Worm (Caenorhabditis elegans) whole organism, young adult: ENCODE measurements around the gene F44E5.17.

Experiments used
- B0035.1 ChIP-seq: sonication (generic microtip); optimal IDR thresholded peaks from 2 replicates; lab custom pipeline; 2016; ENCODE audit warnings: missing genetic modification characterization, mild to moderate bottlenecking, missing compliant biosample characterization, missing genotype, missing genetic modification reagents
- B0336.3 ChIP-seq: fragments of 200-800 bp; sonication (Bioruptor generic); IDR thresholded peaks from 2 replicates; pipeline ENCODE4 v1.3.6; 2022; ENCODE audit warnings: missing genetic modification characterization, missing compliant biosample characterization
- F33H1.4 ChIP-seq: fragments of 200-800 bp; sonication (Bioruptor generic); IDR thresholded peaks from 2 replicates; pipeline ENCODE4 v1.3.6; 2022; ENCODE audit warnings: missing genetic modification reagents, missing genetic modification characterization, missing compliant biosample characterization
- F37B4.10 ChIP-seq: fragments of 200-800 bp; sonication (Bioruptor generic); IDR thresholded peaks from 2 replicates; pipeline ENCODE4 v1.3.6; 2022; ENCODE audit warnings: missing genetic modification characterization, missing compliant biosample characterization
- F57C9.4 ChIP-seq: sonication (generic microtip); optimal IDR thresholded peaks from 2 replicates; lab custom pipeline; 2017; ENCODE audit warnings: mild to moderate bottlenecking, missing genetic modification characterization, missing compliant biosample characterization
- K11D2.4 ChIP-seq: fragments of 200-800 bp; sonication (Bioruptor generic); IDR thresholded peaks from 2 replicates; pipeline ENCODE4 v1.3.6; 2022; ENCODE audit warnings: missing genetic modification reagents, missing genetic modification characterization, missing compliant biosample characterization
- T26A5.8 ChIP-seq: sonication (generic microtip); optimal IDR thresholded peaks from 2 replicates; lab custom pipeline; 2016; ENCODE audit warnings: missing genetic modification characterization, missing compliant biosample characterization
- ZK185.1 ChIP-seq: sonication (generic microtip); optimal IDR thresholded peaks from 2 replicates; lab custom pipeline; 2016; ENCODE audit warnings: mild to moderate bottlenecking, missing genetic modification characterization, missing compliant biosample characterization; ENCODE audit not compliant: poor library complexity, severe bottlenecking
- aptf-3 ChIP-seq: fragments of 200-800 bp; sonication (Bioruptor generic); IDR thresholded peaks from 2 replicates; pipeline ENCODE4 v1.3.6; 2022; ENCODE audit warnings: missing genetic modification characterization, missing compliant biosample characterization
- attf-3 ChIP-seq: fragments of 200-800 bp; sonication (Bioruptor generic); conservative IDR thresholded peaks from 2 replicates; pipeline ENCODE4 v1.3.6; 2022; ENCODE audit warnings: missing genetic modification reagents, missing genetic modification characterization, missing compliant biosample characterization
- attf-6 ChIP-seq: fragments of 200-800 bp; sonication (Bioruptor generic); IDR thresholded peaks from 2 replicates; pipeline ENCODE4 v1.3.6; 2022; ENCODE audit warnings: missing genetic modification reagents, missing genetic modification characterization, missing compliant biosample characterization
- cebp-1 ChIP-seq, 2 experiments: fragments of 200-800 bp in 1 of 2; sonication (Bioruptor generic) in 1 of 2; sonication (generic microtip) in 1 of 2; IDR thresholded peaks in 1 of 2; optimal IDR thresholded peaks in 1 of 2; 2 replicates each; pipeline versions ENCODE4 v1.3.6 to Lab custom; 2017 to 2022; ENCODE audit warnings: missing compliant biosample characterization in 2 of 2, missing genetic modification characterization in 2 of 2, mild to moderate bottlenecking in 1 of 2, missing genetic modification reagents in 1 of 2, moderate library complexity in 1 of 2
- ceh-27 ChIP-seq: fragments of 200-800 bp; sonication (Bioruptor generic); optimal IDR thresholded peaks from 2 replicates; lab custom pipeline; 2018; ENCODE audit warnings: mild to moderate bottlenecking, missing genetic modification characterization, moderate library complexity, missing compliant biosample characterization
- ceh-40 ChIP-seq: fragments of 200-800 bp; sonication (Bioruptor generic); IDR thresholded peaks from 2 replicates; pipeline ENCODE4 v1.3.6; 2022; ENCODE audit warnings: missing genetic modification characterization, missing compliant biosample characterization
- ceh-58 ChIP-seq: fragments of 200-800 bp; sonication (Bioruptor generic); IDR thresholded peaks from 2 replicates; pipeline ENCODE4 v1.3.6; 2022; ENCODE audit warnings: missing genetic modification characterization, missing compliant biosample characterization
- dpl-1 ChIP-seq: fragments of 150-350 bp; optimal IDR thresholded peaks from 2 replicates; lab custom pipeline; 2014; ENCODE audit warnings: missing biosample characterization, missing genetic modification reagents, missing genetic modification characterization
- efl-1 ChIP-seq: fragments of 150-350 bp; optimal IDR thresholded peaks from 2 replicates; lab custom pipeline; 2014; ENCODE audit warnings: missing biosample characterization, missing genetic modification reagents, missing genetic modification characterization
- ekl-4 ChIP-seq: fragments of 200-800 bp; sonication (Bioruptor generic); IDR thresholded peaks from 2 replicates; pipeline ENCODE4 v1.3.6; 2022; ENCODE audit warnings: missing genetic modification reagents, missing genetic modification characterization, missing compliant biosample characterization
- ets-4 ChIP-seq: fragments of 200-800 bp; sonication (Bioruptor generic); optimal IDR thresholded peaks from 2 replicates; lab custom pipeline; 2018; ENCODE audit warnings: mild to moderate bottlenecking, missing genetic modification characterization, missing compliant biosample characterization
- hlh-12 ChIP-seq: sonication (generic microtip); optimal IDR thresholded peaks from 2 replicates; lab custom pipeline; 2016; ENCODE audit warnings: missing genetic modification characterization, missing compliant biosample characterization
- hlh-26 ChIP-seq: fragments of 200-800 bp; sonication (Bioruptor generic); conservative IDR thresholded peaks from 2 replicates; pipeline ENCODE4 v1.3.6; 2022; ENCODE audit warnings: missing genetic modification reagents, missing genetic modification characterization, missing compliant biosample characterization
- hmg-1.2 ChIP-seq: fragments of 200-800 bp; sonication (Bioruptor generic); IDR thresholded peaks from 2 replicates; pipeline ENCODE4 v1.3.6; 2022; ENCODE audit warnings: missing genetic modification reagents, missing genetic modification characterization, missing compliant biosample characterization
- hsf-1 ChIP-seq: fragments of 200-800 bp; sonication (Bioruptor generic); IDR thresholded peaks from 2 replicates; pipeline ENCODE4 v1.3.6; 2022; ENCODE audit warnings: missing genetic modification reagents, missing genetic modification characterization, missing compliant biosample characterization
- lir-1 ChIP-seq: fragments of 200-800 bp; sonication (Bioruptor generic); conservative IDR thresholded peaks from 2 replicates; pipeline ENCODE4 v1.3.6; 2022; ENCODE audit warnings: missing genetic modification reagents, missing genetic modification characterization, missing compliant biosample characterization
- madf-6 ChIP-seq: fragments of 200-800 bp; sonication (Bioruptor generic); IDR thresholded peaks from 2 replicates; pipeline ENCODE4 v1.3.6; 2022; ENCODE audit warnings: missing genetic modification reagents, missing genetic modification characterization, missing compliant biosample characterization
- madf-8 ChIP-seq: fragments of 200-800 bp; sonication (Bioruptor generic); conservative IDR thresholded peaks from 2 replicates; pipeline ENCODE4 v1.3.6; 2022; ENCODE audit warnings: missing genetic modification reagents, missing genetic modification characterization, missing compliant biosample characterization
- mes-4 ChIP-seq: sonication (generic microtip); optimal IDR thresholded peaks from 2 replicates; lab custom pipeline; 2016; ENCODE audit warnings: missing genotype, missing genetic modification characterization, missing compliant biosample characterization
- nhr-120 ChIP-seq: fragments of 200-800 bp; sonication (Bioruptor generic); IDR thresholded peaks from 2 replicates; pipeline ENCODE4 v1.3.6; 2022; ENCODE audit warnings: missing genetic modification characterization, missing compliant biosample characterization
- pbrm-1 ChIP-seq: fragments of 200-800 bp; sonication (Bioruptor generic); IDR thresholded peaks from 2 replicates; pipeline ENCODE4 v1.3.6; 2022; ENCODE audit warnings: missing genetic modification reagents, missing genetic modification characterization, missing compliant biosample characterization
- snpc-1.1 ChIP-seq: sonication (generic microtip); optimal IDR thresholded peaks from 2 replicates; lab custom pipeline; 2017; ENCODE audit warnings: missing genetic modification characterization, mild to moderate bottlenecking, missing compliant biosample characterization, antibody characterized with exemption, moderate library complexity, missing genotype, missing genetic modification reagents; ENCODE audit not compliant: insufficient read depth
- snpc-3.4 ChIP-seq: sonication (generic microtip); optimal IDR thresholded peaks from 2 replicates; lab custom pipeline; 2017; ENCODE audit warnings: missing genetic modification characterization, mild to moderate bottlenecking, missing compliant biosample characterization, antibody characterized with exemption, moderate library complexity, missing genotype, missing genetic modification reagents
- snpc-4 ChIP-seq, 5 experiments: fragments of 150-350 bp in 1 of 5; sonication (generic microtip) in 4 of 5; optimal IDR thresholded peaks; 2 replicates each; lab custom pipeline; 2014 to 2018; ENCODE audit warnings: missing genetic modification characterization in 5 of 5, missing biosample characterization in 3 of 5, antibody characterized with exemption in 2 of 5, mild to moderate bottlenecking in 2 of 5, missing compliant biosample characterization in 2 of 5, missing genotype in 2 of 5, moderate library complexity in 2 of 5, missing genetic modification reagents in 1 of 5
- somi-1 ChIP-seq: fragments of 200-800 bp; sonication (Bioruptor generic); optimal IDR thresholded peaks from 2 replicates; lab custom pipeline; 2018; ENCODE audit warnings: mild to moderate bottlenecking, missing genetic modification characterization, missing compliant biosample characterization
- tbp1 ChIP-seq: fragments of 200-800 bp; sonication (Bioruptor generic); optimal IDR thresholded peaks from 2 replicates; lab custom pipeline; 2018; ENCODE audit warnings: mild to moderate bottlenecking, missing genetic modification characterization, missing compliant biosample characterization
- tbx-9 ChIP-seq: sonication (generic microtip); optimal IDR thresholded peaks from 2 replicates; lab custom pipeline; 2016; ENCODE audit warnings: borderline replicate concordance, missing genetic modification characterization, inconsistent platforms, missing compliant biosample characterization
- zfh-2 ChIP-seq: fragments of 200-800 bp; sonication (Bioruptor generic); conservative IDR thresholded peaks from 2 replicates; pipeline ENCODE4 v1.3.6; 2022; ENCODE audit warnings: missing genetic modification reagents, missing genetic modification characterization, missing compliant biosample characterization
- ztf-26 ChIP-seq: sonication (generic microtip); optimal IDR thresholded peaks from 2 replicates; lab custom pipeline; 2017; ENCODE audit warnings: missing genetic modification characterization, missing compliant biosample characterization
- ztf-28 ChIP-seq: fragments of 200-800 bp; sonication (Bioruptor generic); IDR thresholded peaks from 2 replicates; pipeline ENCODE4 v1.3.6; 2022; ENCODE audit warnings: missing genetic modification reagents, missing genetic modification characterization, missing compliant biosample characterization

The F44E5.17 gene

ce11 chrII:11719533-11719932 lies 28.9 kb downstream of the F44E5.17 start:
- TF ChIP-seq pbrm-1 (GFP tag; lab: Robert Waterston, UW) (no peak), aptf-3 (no peak), attf-3 (GFP tag; lab: Robert Waterston, UW) (peak; percentile 78), lir-1 (GFP tag; lab: Robert Waterston, UW) (no peak), attf-6 (GFP tag; lab: Robert Waterston, UW) (no peak), tbx-9 (no peak)

- no peak for TF ChIP-seq F57C9.4 (tag; lab: Kevin White, UChicago)
- peak; percentile 84 for TF ChIP-seq snpc-1.1 (tag; lab: Kevin White, UChicago)
- no peak for TF ChIP-seq ekl-4 (GFP tag; lab: Robert Waterston, UW)
- peak; percentile 6; the same call in 1 of the 2 replicates for TF ChIP-seq madf-6 (GFP tag; lab: Robert Waterston, UW)
- TF ChIP-seq snpc-3.4 (tag; lab: Kevin White, UChicago) = peak; percentile 33
- peak; percentile 79 for TF ChIP-seq snpc-4 (GFP tag; optimal IDR thresholded peaks at IDR 0.05; lab: Kevin White, UChicago)
- TF ChIP-seq snpc-4 (tag; optimal IDR thresholded peaks at IDR 0.05; lab: Kevin White, UChicago) = peak; percentile 57 to 96 (median 88)
- no peak for TF ChIP-seq tbx-9
- no peak for TF ChIP-seq madf-8 (GFP tag; lab: Robert Waterston, UW)
- TF ChIP-seq ztf-28 (GFP tag; lab: Robert Waterston, UW) = no peak
- TF ChIP-seq ceh-40 (GFP tag; lab: Robert Waterston, UW) = no peak
- no peak for TF ChIP-seq K11D2.4 (GFP tag; lab: Robert Waterston, UW)
- no peak for TF ChIP-seq ztf-26 (tag; lab: Kevin White, UChicago)
- no peak for TF ChIP-seq ceh-58 (GFP tag; lab: Robert Waterston, UW)
- no peak for TF ChIP-seq mes-4 (tag; lab: Kevin White, UChicago)
- no peak for TF ChIP-seq tbp1 (GFP tag; lab: Kevin White, UChicago)
- no peak for TF ChIP-seq ceh-27 (GFP tag; lab: Kevin White, UChicago)
- peak; percentile 56 for TF ChIP-seq hmg-1.2 (GFP tag; lab: Robert Waterston, UW)
- no peak for TF ChIP-seq pbrm-1 (GFP tag; lab: Robert Waterston, UW)
These were observed 33.7 kb downstream of the F44E5.17 start for ce11 chrII:11714728-11715127.

ce11 chrII:11713569-11713968 lies 34.8 kb downstream of the F44E5.17 start, which contains the start of gene F13D12.10:
TSS of gene F13D12.10 (plus strand) at chrII:11713799.
- TF ChIP-seq efl-1 (GFP tag; lab: Kevin White, UChicago) (no peak), zfh-2 (GFP tag; lab: Robert Waterston, UW) (peak; percentile 75), F57C9.4 (tag; lab: Kevin White, UChicago) (no peak), ets-4 (no peak), somi-1 (peak; percentile 47), dpl-1 (GFP tag; lab: Kevin White, UChicago) (no peak), T26A5.8 (tag; lab: Kevin White, UChicago) (no peak), cebp-1 (GFP tag; IDR thresholded peaks at IDR 0.05; lab: Robert Waterston, UW) (no peak), cebp-1 (tag; optimal IDR thresholded peaks at IDR 0.05; lab: Kevin White, UChicago) (peak; percentile 6)

- no peak for TF ChIP-seq hlh-26
These were observed 37.6 kb downstream of the F44E5.17 start for ce11 chrII:11710771-11711170.

ce11 chrII:11709464-11709863 lies 38.9 kb downstream of the F44E5.17 start, which contains the start of gene fcmt-1:
TSS of gene fcmt-1 (minus strand) at chrII:11709564.
- TF ChIP-seq ZK185.1 (tag; lab: Kevin White, UChicago) = no peak
- no peak for TF ChIP-seq B0336.3 (GFP tag; lab: Robert Waterston, UW)
- TF ChIP-seq B0035.1 (tag; lab: Kevin White, UChicago) = no peak
- no peak for TF ChIP-seq F33H1.4 (GFP tag; lab: Robert Waterston, UW)
- no peak for TF ChIP-seq F37B4.10 (GFP tag; lab: Robert Waterston, UW)
- TF ChIP-seq hsf-1 (GFP tag; lab: Robert Waterston, UW) = no peak
- no peak for TF ChIP-seq hlh-12 (tag; lab: Kevin White, UChicago)
- no peak for TF ChIP-seq pbrm-1 (GFP tag; lab: Robert Waterston, UW)
- no peak for TF ChIP-seq nhr-120
